Worm (Caenorhabditis elegans) whole organism, midembryonic: ENCODE results near the gene F28H6.4.

Source experiments
- T22C8.4 ChIP-seq: fragments of 200-800 bp; sonication (Bioruptor generic); IDR thresholded peaks from 2 replicates; pipeline ENCODE4 v1.3.6; 2022; ENCODE audit warnings: missing genetic modification characterization, missing compliant biosample characterization
- cog-1 ChIP-seq: sonication (generic microtip); optimal IDR thresholded peaks from 2 replicates; lab custom pipeline; 2016; ENCODE audit warnings: missing genetic modification characterization, missing compliant biosample characterization
- flt-1 ChIP-seq: fragments of 200-800 bp; sonication (Bioruptor generic); IDR thresholded peaks from 2 replicates; pipeline ENCODE4 v1.3.6; 2022; ENCODE audit warnings: missing genetic modification characterization, missing compliant biosample characterization
- ref-1 ChIP-seq: fragments of 200-800 bp; sonication (Bioruptor generic); conservative IDR thresholded peaks from 2 replicates; pipeline ENCODE4 v1.3.6; 2022; ENCODE audit warnings: missing genetic modification reagents, missing genetic modification characterization, missing compliant biosample characterization
- ztf-29 ChIP-seq: fragments of 200-800 bp; sonication (Bioruptor generic); IDR thresholded peaks from 2 replicates; pipeline ENCODE4 v1.3.6; 2022; ENCODE audit warnings: missing genetic modification reagents, missing genetic modification characterization, missing compliant biosample characterization

DNA sequence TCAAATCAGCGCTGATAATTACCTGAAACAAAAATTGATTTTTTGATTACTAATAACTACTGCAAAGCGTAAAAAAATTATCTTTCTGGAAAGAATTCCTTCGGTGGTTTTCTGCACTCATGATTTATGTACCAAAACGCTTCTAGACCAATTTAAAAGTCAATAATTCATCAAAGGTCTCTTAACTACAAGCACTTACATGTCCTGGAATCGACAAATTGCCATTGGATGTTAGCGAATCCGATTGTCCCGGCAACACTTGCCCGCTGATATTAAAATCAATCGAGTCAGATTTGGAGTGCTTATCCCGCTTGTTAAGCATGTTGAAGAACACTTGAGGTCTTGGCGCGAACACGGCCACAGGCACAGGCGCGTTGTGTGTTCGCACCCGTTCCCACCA is 37.5 kb downstream of the F28H6.4 start:
- TF ChIP-seq ztf-29 (no peak), flt-1 (GFP tag; lab: Robert Waterston, UW) (no peak), ref-1 (GFP tag; lab: Robert Waterston, UW) (no peak), T22C8.4 (GFP tag; lab: Robert Waterston, UW) (no peak), cog-1 (tag; lab: Kevin White, UChicago) (no peak)
